Fruit fly (Drosophila melanogaster): ENCODE results near the gene Tango14.

Gene Tango14

DNA sequence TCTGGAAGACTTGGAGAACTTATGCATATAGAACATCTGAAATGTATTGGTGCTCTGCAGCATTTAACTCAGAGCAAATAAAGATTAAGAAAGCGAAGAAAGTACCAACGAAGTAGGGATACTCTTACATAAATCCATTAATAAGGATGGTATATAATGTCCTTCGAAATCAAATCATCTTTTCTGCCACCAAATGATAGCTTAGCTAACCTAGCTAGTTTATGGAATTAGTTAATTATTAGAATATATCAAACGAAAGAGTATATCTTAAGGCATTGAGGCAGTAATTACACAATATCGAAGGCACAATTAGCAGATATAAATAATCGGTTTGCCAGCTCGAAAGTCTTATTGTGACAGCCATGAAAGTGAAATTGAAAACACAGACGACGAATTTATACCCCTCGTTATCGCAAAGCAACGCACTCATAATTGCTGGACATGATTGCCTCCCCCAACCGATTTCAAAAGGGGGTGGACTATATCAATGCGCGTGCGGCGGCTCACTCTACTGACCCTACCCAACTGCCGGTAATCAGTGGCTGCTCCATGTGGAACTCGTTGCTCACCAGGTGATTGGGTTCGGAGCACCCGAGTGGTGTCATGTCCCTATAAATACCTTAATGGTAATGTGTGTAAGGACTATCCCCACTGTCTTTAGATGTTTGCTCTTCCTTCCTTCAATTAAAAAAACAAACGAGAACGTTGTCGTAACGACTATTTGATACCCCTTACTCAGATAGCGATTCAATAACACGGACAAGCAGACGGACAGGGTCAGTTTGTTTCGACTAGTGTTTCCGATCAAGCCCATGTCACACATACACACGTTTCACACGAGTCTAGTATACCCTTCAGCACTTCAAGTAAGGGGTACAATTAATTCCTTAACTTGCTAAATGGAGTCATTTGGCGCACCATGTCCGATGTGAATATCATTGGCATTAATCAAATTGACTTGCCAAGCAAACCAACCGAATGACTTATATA is 13.8 kb upstream of the Tango14 start (continued):
- TF ChIP-seq Eip75B (GFP tag; optimal IDR thresholded peaks at IDR 0.05) (peak; percentile 81), CG15336 (GFP tag; IDR thresholded peaks at IDR 0.05) (peak; percentile 61), CG16779 (tag; optimal IDR thresholded peaks at IDR 0.05) (no peak), CG8632 (GFP tag; optimal IDR thresholded peaks at IDR 0.05) (peak; percentile 69), CG10631 (GFP tag; optimal IDR thresholded peaks at IDR 0.05) (peak; percentile 62), Hr39 (GFP tag; optimal IDR thresholded peaks at IDR 0.05) (peak; percentile 94), Lpt (GFP tag; optimal IDR thresholded peaks at IDR 0.05) (peak; percentile 13), Ets96B (tag; optimal IDR thresholded peaks at IDR 0.05) (peak; percentile 68), Smox (GFP tag; optimal IDR thresholded peaks at IDR 0.05) (peak; percentile 89), CG31627 (GFP tag; optimal IDR thresholded peaks at IDR 0.05) (peak; percentile 93), Sox15 (GFP tag; optimal IDR thresholded peaks at IDR 0.05) (peak; percentile 49), vri (GFP tag; optimal IDR thresholded peaks at IDR 0.05) (peak; percentile 99), Hr38 (GFP tag; optimal IDR thresholded peaks at IDR 0.05) (no peak), fkh (GFP tag; optimal IDR thresholded peaks at IDR 0.05) (no peak), Eip78C (GFP tag) (peak; percentile 93), CG11294 (GFP tag; IDR thresholded peaks at IDR 0.05) (peak; percentile 32; the same call in 1 of the 2 replicates), spab (GFP tag; optimal IDR thresholded peaks at IDR 0.05) (peak; percentile 45), Hr4 (GFP tag; optimal IDR thresholded peaks at IDR 0.05) (no peak), CG6854 (GFP tag; optimal IDR thresholded peaks at IDR 0.05) (peak; percentile 53), CG4318 (GFP tag; optimal IDR thresholded peaks at IDR 0.05) (no peak), CG6163 (GFP tag; IDR thresholded peaks at IDR 0.05) (peak; percentile 73), fd59A (GFP tag; optimal IDR thresholded peaks at IDR 0.05) (peak; percentile 45), Gug (GFP tag; IDR thresholded peaks at IDR 0.05) (no peak), fd85E (GFP tag; optimal IDR thresholded peaks at IDR 0.05) (no peak), Ets21C (GFP tag; optimal IDR thresholded peaks at IDR 0.05) (peak; percentile 89), salr (GFP tag; optimal IDR thresholded peaks at IDR 0.05) (peak in 1 of 2 experiments; percentile 2), CG10669 (GFP tag; optimal IDR thresholded peaks at IDR 0.05) (peak; percentile 65), Sox14 (GFP tag; optimal IDR thresholded peaks at IDR 0.05) (peak; percentile 87), dac (GFP tag; optimal IDR thresholded peaks at IDR 0.05) (no peak), net (GFP tag; optimal IDR thresholded peaks at IDR 0.05) (peak; percentile 55), CG6792 (GFP tag; optimal IDR thresholded peaks at IDR 0.05) (peak; percentile 74), Sox102F (GFP tag; optimal IDR thresholded peaks at IDR 0.05) (peak; percentile 91), CG3032 (tag; optimal IDR thresholded peaks at IDR 0.05) (peak; percentile 69), CG3919 (GFP tag; optimal IDR thresholded peaks at IDR 0.05) (peak; percentile 78), CG6808 (GFP tag; optimal IDR thresholded peaks at IDR 0.05) (no peak), svp (GFP tag) (peak; percentile 95), OdsH (GFP tag; optimal IDR thresholded peaks at IDR 0.05) (peak; percentile 82), CG8319 (GFP tag; optimal IDR thresholded peaks at IDR 0.05) (peak; percentile 58), Blimp-1 (GFP tag; optimal IDR thresholded peaks at IDR 0.05) (peak; percentile 84), acj6 (GFP tag; optimal IDR thresholded peaks at IDR 0.05) (peak; percentile 79)

DNA sequence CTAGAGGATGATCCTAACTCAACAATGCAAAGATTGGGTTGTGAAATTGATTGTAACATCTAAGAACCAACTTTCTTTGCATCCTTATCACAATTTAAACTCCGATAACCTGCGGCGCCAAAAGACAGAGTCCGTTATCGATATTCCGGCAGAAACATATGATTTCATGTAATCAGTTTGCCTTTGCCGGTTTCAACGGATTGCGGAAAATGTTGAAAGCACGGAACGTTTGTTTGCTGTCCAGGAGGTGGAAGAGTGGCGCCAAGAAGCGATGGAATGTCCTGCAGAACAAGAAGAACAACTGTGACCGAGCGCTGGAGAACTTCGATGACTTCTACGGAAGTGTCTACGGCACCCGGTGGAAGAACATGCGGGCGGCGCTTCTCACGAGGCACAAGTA is 10.8 kb upstream of the Tango14 start:
- TF ChIP-seq CG1621 (tag; optimal IDR thresholded peaks at IDR 0.05): peak; percentile 95
- TF ChIP-seq achi (GFP tag; optimal IDR thresholded peaks at IDR 0.05): no peak
- TF ChIP-seq CG8319 (GFP tag; optimal IDR thresholded peaks at IDR 0.05): no peak
- no peak for TF ChIP-seq CG32006 (GFP tag; optimal IDR thresholded peaks at IDR 0.05)
